Worm (Caenorhabditis elegans): ENCODE data around the gene his-16.

DNA sequence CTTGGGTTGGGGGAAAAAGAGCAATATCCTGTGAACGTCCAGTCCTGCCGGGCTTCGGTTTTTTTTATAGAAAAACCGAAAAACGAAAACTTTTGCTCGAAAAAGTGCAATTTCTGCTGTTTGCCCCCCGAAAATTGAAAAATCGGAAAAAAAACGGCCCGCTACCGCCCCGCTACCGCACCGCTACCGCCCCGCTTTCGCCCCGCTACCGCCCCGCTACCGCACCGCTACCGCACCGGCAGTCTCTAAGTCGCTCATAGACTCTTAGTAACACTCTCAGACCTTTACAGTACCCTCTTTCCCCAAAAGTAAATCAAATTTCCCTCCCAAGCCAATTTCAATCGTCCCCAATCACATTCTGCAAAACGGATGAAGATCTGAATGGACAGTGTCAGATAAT lies 22.8 kb downstream of the his-16 start:
- no peak for TF ChIP-seq hmg-4 (GFP tag; optimal IDR thresholded peaks at IDR 0.05)
- no peak for TF ChIP-seq flt-1 (GFP tag; IDR thresholded peaks at IDR 0.05)
- TF ChIP-seq ama-1 (optimal IDR thresholded peaks at IDR 0.05): no peak
- TF ChIP-seq pes-1 (GFP tag; IDR thresholded peaks at IDR 0.05): no peak
- no peak for TF ChIP-seq hnd-1 (tag; optimal IDR thresholded peaks at IDR 0.05)
- no peak for TF ChIP-seq ceh-36 (tag; optimal IDR thresholded peaks at IDR 0.05)
- no peak for TF ChIP-seq ets-7 (tag; optimal IDR thresholded peaks at IDR 0.05)
- TF ChIP-seq F13C5.2 (tag; optimal IDR thresholded peaks at IDR 0.05): no peak
- no peak for TF ChIP-seq tbx-37 (GFP tag; conservative IDR thresholded peaks at IDR 0.05)
- no peak for TF ChIP-seq hmbx-1 (tag; optimal IDR thresholded peaks at IDR 0.05)
- no peak for TF ChIP-seq tra-4 (tag; optimal IDR thresholded peaks at IDR 0.05)

All from whole organism, early embryonic.